Worm (Caenorhabditis elegans): ENCODE results near the gene ztf-7.

DNA sequence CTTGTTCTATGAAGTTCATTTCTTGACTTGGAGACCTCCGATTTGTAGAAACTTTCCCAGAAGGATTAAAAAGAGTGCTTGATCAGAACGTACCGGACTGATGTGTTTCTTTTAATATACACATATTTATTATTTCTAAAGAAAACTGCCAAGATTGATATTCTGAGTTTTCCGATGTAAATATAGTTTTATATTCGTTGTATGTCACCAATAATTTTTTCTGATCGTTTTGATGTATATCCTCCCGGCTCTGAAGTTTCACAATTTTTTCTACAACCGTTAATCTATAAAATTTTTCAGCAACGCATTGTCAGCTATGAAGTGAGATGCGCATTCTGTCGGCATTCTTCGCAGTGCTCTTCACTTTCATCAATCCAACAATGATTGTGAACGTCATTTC, 7.1 kb upstream of the ztf-7 start, which contains the start of gene F46B6.9:
- no peak for TF ChIP-seq ref-1 (GFP tag; conservative IDR thresholded peaks at IDR 0.05)
- TF ChIP-seq med-1 (GFP tag; optimal IDR thresholded peaks at IDR 0.05; ENCODE audit: insufficient read depth), result no peak
- TF ChIP-seq tab-1 (GFP tag; IDR thresholded peaks at IDR 0.05), result no peak
- no peak for TF ChIP-seq ztf-23 (GFP tag; IDR thresholded peaks at IDR 0.05)
- no peak for TF ChIP-seq T22C8.4 (GFP tag; IDR thresholded peaks at IDR 0.05)

Data from whole organism, midembryonic.